Worm (Caenorhabditis elegans): ENCODE data around the gene ztf-8.
A peak's percentile ranks its signal among the peaks of the same experiment; 100 is the strongest.

Gene ztf-8

DNA sequence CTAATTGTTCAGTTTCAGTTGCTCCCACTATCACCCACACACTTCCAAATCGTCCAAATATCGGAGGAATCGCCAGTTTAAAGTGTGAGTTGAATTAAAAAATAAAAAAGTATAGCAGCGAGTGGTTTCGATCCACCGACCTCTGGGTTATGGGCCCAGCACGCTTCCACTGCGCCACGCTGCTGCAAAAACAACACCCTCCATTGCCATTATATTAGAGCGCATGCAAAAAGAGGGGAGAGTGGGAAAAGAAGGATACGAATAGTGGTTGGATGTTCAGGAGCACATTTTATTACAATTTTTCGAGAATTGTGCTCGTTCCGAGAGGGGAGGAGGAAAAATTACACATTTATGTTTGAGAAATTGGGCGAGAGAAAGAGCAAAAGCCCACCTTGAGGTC, 21.6 kb upstream of the ztf-8 start (continued):
- TF ChIP-seq ztf-11 (tag; optimal IDR thresholded peaks at IDR 0.05) = peak in 1 of 2 experiments; percentile 51
- no peak for TF ChIP-seq unc-30 (tag; optimal IDR thresholded peaks at IDR 0.05)
- TF ChIP-seq nhr-237 (tag; optimal IDR thresholded peaks at IDR 0.05) = no peak
- TF ChIP-seq nhr-90 (tag; optimal IDR thresholded peaks at IDR 0.05; ENCODE audit: poor library complexity) = peak; percentile 62
- TF ChIP-seq lin-14 (GFP tag; optimal IDR thresholded peaks at IDR 0.05) = peak; percentile 81
- peak; percentile 64 for TF ChIP-seq mep-1 (tag; optimal IDR thresholded peaks at IDR 0.05)
- TF ChIP-seq lin-13 (GFP tag; optimal IDR thresholded peaks at IDR 0.05) = no peak
- peak; percentile 74 for TF ChIP-seq nhr-47 (tag; optimal IDR thresholded peaks at IDR 0.05)
- TF ChIP-seq tbx-2 (tag; optimal IDR thresholded peaks at IDR 0.05) = peak; percentile 57
- no peak for TF ChIP-seq nhr-28 (tag; optimal IDR thresholded peaks at IDR 0.05)
- no peak for TF ChIP-seq nhr-20 (tag; optimal IDR thresholded peaks at IDR 0.05)
- TF ChIP-seq lir-3 (tag; optimal IDR thresholded peaks at IDR 0.05; ENCODE audit: poor library complexity) = no peak
- TF ChIP-seq vab-15 (tag; optimal IDR thresholded peaks at IDR 0.05) = peak; percentile 27
- TF ChIP-seq tlp-1 (tag; optimal IDR thresholded peaks at IDR 0.05) = no peak
- TF ChIP-seq sup-37 (GFP tag; optimal IDR thresholded peaks at IDR 0.05) = no peak
- TF ChIP-seq dsc-1 (tag; optimal IDR thresholded peaks at IDR 0.05) = peak; percentile 76
- TF ChIP-seq egl-13 (tag; optimal IDR thresholded peaks at IDR 0.05) = no peak
- TF ChIP-seq xbp-1 (tag; optimal IDR thresholded peaks at IDR 0.05) = peak; percentile 57
- no peak for TF ChIP-seq ama-1 (optimal IDR thresholded peaks at IDR 0.05)
- TF ChIP-seq zip-4 (GFP tag; optimal IDR thresholded peaks at IDR 0.05) = peak; percentile 34
- no peak; the same call in 1 of the 2 replicates for TF ChIP-seq isw-1 (GFP tag; IDR thresholded peaks at IDR 0.05)
- TF ChIP-seq pqm-1 (tag; optimal IDR thresholded peaks at IDR 0.05) = no peak
- no peak for TF ChIP-seq pag-3 (tag; optimal IDR thresholded peaks at IDR 0.05; ENCODE audit: borderline replicate concordance, insufficient read depth)
- TF ChIP-seq mab-9 (GFP tag; IDR thresholded peaks at IDR 0.05) = no peak
- TF ChIP-seq snu-23 (GFP tag; optimal IDR thresholded peaks at IDR 0.05) = peak; percentile 83
- TF ChIP-seq nhr-85 (tag) = no peak
- no peak for TF ChIP-seq C34B4.2 (tag; optimal IDR thresholded peaks at IDR 0.05)
- TF ChIP-seq egl-27 (tag; optimal IDR thresholded peaks at IDR 0.05) = no peak
- no peak for TF ChIP-seq hlh-17 (GFP tag; optimal IDR thresholded peaks at IDR 0.05; ENCODE audit: borderline replicate concordance)
- TF ChIP-seq nhr-12 (tag; optimal IDR thresholded peaks at IDR 0.05) = no peak
- TF ChIP-seq efl-3 (GFP tag; optimal IDR thresholded peaks at IDR 0.05) = no peak
- no peak for TF ChIP-seq aha-1 (tag; optimal IDR thresholded peaks at IDR 0.05)
- TF ChIP-seq nhr-77 (tag; optimal IDR thresholded peaks at IDR 0.05) = peak; percentile 32
- TF ChIP-seq lin-15B (tag; optimal IDR thresholded peaks at IDR 0.05) = no peak
- TF ChIP-seq alr-1 (tag; optimal IDR thresholded peaks at IDR 0.05; ENCODE audit: borderline replicate concordance) = no peak
- peak; percentile 55 to 63 for TF ChIP-seq lsy-2 (tag; optimal IDR thresholded peaks at IDR 0.05)
- TF ChIP-seq ceh-90 (tag; optimal IDR thresholded peaks at IDR 0.05) = no peak
- TF ChIP-seq pax-3 (tag; optimal IDR thresholded peaks at IDR 0.05) = no peak
- no peak for TF ChIP-seq hpl-2 (GFP tag; optimal IDR thresholded peaks at IDR 0.05)
- 0 out of 2 replicates have a peak, but pooled peaks have one; percentile 27 for TF ChIP-seq unc-98 (GFP tag; IDR thresholded peaks at IDR 0.05)
- no peak for TF ChIP-seq sox-4 (tag; optimal IDR thresholded peaks at IDR 0.05)
- TF ChIP-seq C04F5.9 (tag; optimal IDR thresholded peaks at IDR 0.05) = no peak
- TF ChIP-seq jun-1 (tag; optimal IDR thresholded peaks at IDR 0.05) = no peak
- peak; percentile 25 to 46 (median 34) for TF ChIP-seq ceh-82 (tag; optimal IDR thresholded peaks at IDR 0.05)
- no peak for TF ChIP-seq zag-1 (tag; optimal IDR thresholded peaks at IDR 0.05)
- no peak for TF ChIP-seq snpc-4 (tag; optimal IDR thresholded peaks at IDR 0.05)
- no peak for TF ChIP-seq unc-130 (tag; optimal IDR thresholded peaks at IDR 0.05)
- no peak for TF ChIP-seq aly-2 (tag; optimal IDR thresholded peaks at IDR 0.05)
- TF ChIP-seq grh-1 (GFP tag; IDR thresholded peaks at IDR 0.05) = no peak
- no peak for TF ChIP-seq F16B12.6 (tag; optimal IDR thresholded peaks at IDR 0.05)
- no peak for TF ChIP-seq ces-1 (GFP tag; optimal IDR thresholded peaks at IDR 0.05)
- TF ChIP-seq ets-5 (GFP tag; IDR thresholded peaks at IDR 0.05) = no peak
- TF ChIP-seq nhr-84 (tag; optimal IDR thresholded peaks at IDR 0.05) = no peak
- TF ChIP-seq unc-62 (GFP tag; optimal IDR thresholded peaks at IDR 0.05) = no peak
